Worm (Caenorhabditis elegans) whole organism, L4 larva: ENCODE data around the gene chil-26.
A peak's percentile ranks its signal among the peaks of the same experiment; 100 is the strongest.

ENCODE experiments used
- ama-1 ChIP-seq: fragments of 150-350 bp; optimal IDR thresholded peaks from 2 replicates; lab custom pipeline; 2014; ENCODE audit warnings: inconsistent platforms, mixed read lengths
- ces-1 ChIP-seq: fragments of 150-350 bp; sonication (generic microtip); optimal IDR thresholded peaks from 4 replicates; lab custom pipeline; 2014; ENCODE audit warnings: missing biosample characterization, missing genetic modification reagents, missing genetic modification characterization
- fkh-10 ChIP-seq: fragments of 150-350 bp; optimal IDR thresholded peaks from 2 replicates; lab custom pipeline; 2014; ENCODE audit warnings: missing biosample characterization, missing genetic modification reagents, missing genetic modification characterization
- nhr-76 ChIP-seq: fragments of 150-350 bp; optimal IDR thresholded peaks from 2 replicates; lab custom pipeline; 2014; ENCODE audit warnings: missing biosample characterization, missing genetic modification characterization
- nhr-77 ChIP-seq: fragments of 150-350 bp; optimal IDR thresholded peaks from 2 replicates; lab custom pipeline; 2014; ENCODE audit warnings: missing biosample characterization, missing genetic modification characterization
- php-3 ChIP-seq: fragments of 200-800 bp; sonication (Bioruptor generic); IDR thresholded peaks from 2 replicates; pipeline ENCODE4 v1.3.6; 2022; ENCODE audit warnings: missing genetic modification reagents, missing genetic modification characterization, missing compliant biosample characterization
- spr-3 ChIP-seq: fragments of 200-800 bp; sonication (Bioruptor generic); optimal IDR thresholded peaks from 2 replicates; lab custom pipeline; 2018; ENCODE audit warnings: mild to moderate bottlenecking, missing genetic modification characterization, missing compliant biosample characterization

DNA sequence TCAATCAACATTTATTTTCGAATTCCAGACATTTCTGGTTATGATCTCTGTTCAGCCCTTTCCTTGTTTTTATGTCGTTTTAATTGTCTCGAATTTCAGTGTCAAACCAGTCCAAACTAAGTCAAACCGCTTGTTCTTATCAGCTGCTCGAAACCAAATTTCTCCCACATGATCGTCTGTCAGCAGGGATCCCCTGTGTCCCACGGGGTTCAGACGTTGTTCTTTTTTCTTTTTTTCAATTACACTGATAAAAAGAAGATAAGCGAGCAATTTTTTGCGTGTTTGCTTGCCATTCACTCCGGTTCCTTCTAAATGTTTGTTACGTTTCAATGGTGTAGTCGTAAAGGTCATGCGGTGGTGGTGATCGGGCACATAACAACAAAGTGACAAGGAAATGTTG, 27.1 kb downstream of the chil-26 start:
- TF ChIP-seq fkh-10 (GFP tag; lab: Kevin White, UChicago) (no peak), php-3 (GFP tag; lab: Robert Waterston, UW) (peak; percentile 74), spr-3 (GFP tag; lab: Kevin White, UChicago) (no peak), ama-1 (lab: Kevin White, UChicago) (no peak), nhr-77 (tag; lab: Kevin White, UChicago) (peak; percentile 68), ces-1 (GFP tag; lab: Kevin White, UChicago) (no peak), nhr-76 (tag; lab: Kevin White, UChicago) (no peak)
